Worm (Caenorhabditis elegans) whole organism, L1 larva: ENCODE measurements around the gene cox-18.
A peak's percentile ranks its signal among the peaks of the same experiment; 100 is the strongest.

Source experiments
- F16B12.6 ChIP-seq: fragments of 150-350 bp; optimal IDR thresholded peaks from 2 replicates; lab custom pipeline; 2014; ENCODE audit warnings: missing biosample characterization, missing genetic modification characterization
- Y116A8C.19 ChIP-seq: sonication (generic microtip); optimal IDR thresholded peaks from 2 replicates; lab custom pipeline; 2016; ENCODE audit warnings: missing compliant biosample characterization, missing genetic modification characterization, borderline replicate concordance
- aly-2 ChIP-seq: fragments of 150-350 bp; optimal IDR thresholded peaks from 2 replicates; lab custom pipeline; 2014; ENCODE audit warnings: missing biosample characterization, missing genetic modification characterization
- ceh-63 ChIP-seq: fragments of 200-800 bp; sonication (Bioruptor generic); optimal IDR thresholded peaks from 2 replicates; lab custom pipeline; 2018; ENCODE audit warnings: mild to moderate bottlenecking, missing genetic modification characterization, missing compliant biosample characterization
- ceh-8 ChIP-seq: fragments of 200-800 bp; sonication (Bioruptor generic); optimal IDR thresholded peaks from 2 replicates; lab custom pipeline; 2018; ENCODE audit warnings: mild to moderate bottlenecking, missing genetic modification characterization, moderate library complexity, missing compliant biosample characterization
- dpl-1 ChIP-seq, 3 experiments: fragments of 150-350 bp in 2 of 3; sonication (generic microtip) in 1 of 3; optimal IDR thresholded peaks; 2 replicates each; lab custom pipeline; 2014 to 2017; ENCODE audit warnings: missing biosample characterization in 3 of 3, missing genetic modification characterization in 3 of 3, missing genetic modification reagents in 3 of 3
- efl-1 ChIP-seq, 4 experiments: fragments of 150-350 bp; optimal IDR thresholded peaks in 3 of 4; peaks in 1 of 4; 1 replicate in 1 of 4; 2 replicates in 3 of 4; lab custom pipeline; 2014; ENCODE audit warnings: missing biosample characterization in 2 of 4, missing genetic modification characterization in 2 of 4, missing genetic modification reagents in 2 of 4
- egl-27 ChIP-seq, 2 experiments: fragments of 150-350 bp in 1 of 2; sonication (generic microtip); optimal IDR thresholded peaks; 3 replicates each; lab custom pipeline; 2017 to 2018; ENCODE audit warnings: missing biosample characterization in 2 of 2, missing genetic modification characterization in 2 of 2, missing genetic modification reagents in 2 of 2
- elt-3 ChIP-seq, 6 experiments: fragments of 150-350 bp in 1 of 6; sonication (generic microtip); optimal IDR thresholded peaks; 2 replicates each; lab custom pipeline; 2017 to 2018; ENCODE audit warnings: missing biosample characterization in 6 of 6, missing genetic modification characterization in 6 of 6, inconsistent platforms in 1 of 6
- fkh-4 ChIP-seq: sonication (generic microtip); optimal IDR thresholded peaks from 2 replicates; lab custom pipeline; 2016; ENCODE audit warnings: missing compliant biosample characterization, missing genetic modification characterization, borderline replicate concordance
- fkh-8 ChIP-seq: sonication (generic microtip); optimal IDR thresholded peaks from 2 replicates; lab custom pipeline; 2016; ENCODE audit warnings: mild to moderate bottlenecking, missing genetic modification characterization, missing compliant biosample characterization
- hlh-17 ChIP-seq: fragments of 200-800 bp; sonication (Bioruptor generic); optimal IDR thresholded peaks from 2 replicates; lab custom pipeline; 2018; ENCODE audit warnings: missing genetic modification characterization, mild to moderate bottlenecking, missing compliant biosample characterization, moderate library complexity, borderline replicate concordance
- hlh-4 ChIP-seq: sonication (generic microtip); optimal IDR thresholded peaks from 2 replicates; lab custom pipeline; 2016; ENCODE audit warnings: mild to moderate bottlenecking, missing genetic modification characterization, missing compliant biosample characterization
- isw-1 ChIP-seq: fragments of 200-800 bp; sonication (Bioruptor generic); IDR thresholded peaks from 2 replicates; pipeline ENCODE4 v1.3.6; 2022; ENCODE audit warnings: missing genetic modification characterization, missing compliant biosample characterization
- lin-13 ChIP-seq: fragments of 150-350 bp; optimal IDR thresholded peaks from 2 replicates; lab custom pipeline; 2014; ENCODE audit warnings: missing biosample characterization, missing genetic modification reagents, missing genetic modification characterization
- lin-14 ChIP-seq: fragments of 200-800 bp; sonication (Bioruptor generic); optimal IDR thresholded peaks from 2 replicates; lab custom pipeline; 2018; ENCODE audit warnings: mild to moderate bottlenecking, missing genetic modification characterization, moderate library complexity, missing compliant biosample characterization
- lin-15B ChIP-seq: fragments of 150-350 bp; sonication (generic microtip); optimal IDR thresholded peaks from 3 replicates; lab custom pipeline; 2014; ENCODE audit warnings: missing biosample characterization, missing genetic modification characterization
- lin-35 ChIP-seq, 2 experiments: fragments of 150-350 bp; optimal IDR thresholded peaks; 2 replicates each; lab custom pipeline; 2014; ENCODE audit warnings: missing biosample characterization in 2 of 2, missing genetic modification characterization in 2 of 2, missing genetic modification reagents in 2 of 2
- mab-9 ChIP-seq: fragments of 200-800 bp; sonication (Bioruptor generic); IDR thresholded peaks from 2 replicates; pipeline ENCODE4 v1.3.6; 2022; ENCODE audit warnings: missing genetic modification reagents, missing genetic modification characterization, missing compliant biosample characterization
- mep-1 ChIP-seq: fragments of 150-350 bp; optimal IDR thresholded peaks from 2 replicates; lab custom pipeline; 2014; ENCODE audit warnings: missing biosample characterization, missing genetic modification characterization
- nhr-11 ChIP-seq: fragments of 150-350 bp; optimal IDR thresholded peaks from 2 replicates; lab custom pipeline; 2014; ENCODE audit warnings: missing biosample characterization, missing genetic modification characterization
- nhr-12 ChIP-seq: sonication (generic microtip); optimal IDR thresholded peaks from 2 replicates; lab custom pipeline; 2017; ENCODE audit warnings: missing biosample characterization, missing genetic modification characterization
- nhr-20 ChIP-seq: sonication (generic microtip); optimal IDR thresholded peaks from 2 replicates; lab custom pipeline; 2016; ENCODE audit warnings: mild to moderate bottlenecking, missing genetic modification characterization, missing compliant biosample characterization
- nhr-28 ChIP-seq: fragments of 150-350 bp; optimal IDR thresholded peaks from 2 replicates; lab custom pipeline; 2014; ENCODE audit warnings: missing biosample characterization, missing genetic modification characterization
- nhr-71 ChIP-seq: sonication (generic microtip); optimal IDR thresholded peaks from 2 replicates; lab custom pipeline; 2016; ENCODE audit warnings: mild to moderate bottlenecking, missing genetic modification characterization, moderate library complexity, missing compliant biosample characterization
- nhr-77 ChIP-seq: fragments of 150-350 bp; optimal IDR thresholded peaks from 2 replicates; lab custom pipeline; 2014; ENCODE audit warnings: missing biosample characterization, missing genetic modification characterization
- nhr-90 ChIP-seq: sonication (generic microtip); optimal IDR thresholded peaks from 2 replicates; lab custom pipeline; 2016; ENCODE audit warnings: mild to moderate bottlenecking, missing genetic modification characterization, missing compliant biosample characterization; ENCODE audit not compliant: poor library complexity
- pag-3 ChIP-seq: sonication (generic microtip); optimal IDR thresholded peaks from 2 replicates; lab custom pipeline; 2017; ENCODE audit warnings: missing genetic modification characterization, mild to moderate bottlenecking, missing compliant biosample characterization, antibody characterized with exemption, borderline replicate concordance; ENCODE audit not compliant: insufficient read depth
- pax-3 ChIP-seq: fragments of 200-800 bp; sonication (Bioruptor generic); optimal IDR thresholded peaks from 2 replicates; lab custom pipeline; 2018; ENCODE audit warnings: mild to moderate bottlenecking, missing genetic modification characterization, moderate library complexity, missing compliant biosample characterization
- skn-1 ChIP-seq: fragments of 150-350 bp; optimal IDR thresholded peaks from 2 replicates; lab custom pipeline; 2014; ENCODE audit warnings: missing biosample characterization, missing genetic modification characterization
- snu-23 ChIP-seq: sonication (generic microtip); optimal IDR thresholded peaks from 2 replicates; lab custom pipeline; 2016; ENCODE audit warnings: missing genetic modification characterization, missing compliant biosample characterization
- sox-4 ChIP-seq: sonication (generic microtip); optimal IDR thresholded peaks from 2 replicates; lab custom pipeline; 2016; ENCODE audit warnings: missing genetic modification characterization, missing compliant biosample characterization
- sptf-1 ChIP-seq: fragments of 150-350 bp; optimal IDR thresholded peaks from 2 replicates; lab custom pipeline; 2014; ENCODE audit warnings: missing biosample characterization, missing genetic modification characterization
- tbx-2 ChIP-seq: sonication (generic microtip); optimal IDR thresholded peaks from 2 replicates; lab custom pipeline; 2016; ENCODE audit warnings: missing genetic modification characterization, missing compliant biosample characterization
- unc-30 ChIP-seq: sonication (generic microtip); optimal IDR thresholded peaks from 2 replicates; lab custom pipeline; 2017; ENCODE audit warnings: missing biosample characterization, missing genetic modification characterization
- unc-62 ChIP-seq: fragments of 150-350 bp; optimal IDR thresholded peaks from 2 replicates; lab custom pipeline; 2014; ENCODE audit warnings: missing biosample characterization, missing genetic modification reagents, missing genetic modification characterization
- ztf-11 ChIP-seq, 2 experiments: sonication (generic microtip); optimal IDR thresholded peaks; 2 replicates each; lab custom pipeline; 2016 to 2017; ENCODE audit warnings: missing genetic modification characterization in 2 of 2, missing biosample characterization in 1 of 2, missing compliant biosample characterization in 1 of 2

cox-18 gene

DNA sequence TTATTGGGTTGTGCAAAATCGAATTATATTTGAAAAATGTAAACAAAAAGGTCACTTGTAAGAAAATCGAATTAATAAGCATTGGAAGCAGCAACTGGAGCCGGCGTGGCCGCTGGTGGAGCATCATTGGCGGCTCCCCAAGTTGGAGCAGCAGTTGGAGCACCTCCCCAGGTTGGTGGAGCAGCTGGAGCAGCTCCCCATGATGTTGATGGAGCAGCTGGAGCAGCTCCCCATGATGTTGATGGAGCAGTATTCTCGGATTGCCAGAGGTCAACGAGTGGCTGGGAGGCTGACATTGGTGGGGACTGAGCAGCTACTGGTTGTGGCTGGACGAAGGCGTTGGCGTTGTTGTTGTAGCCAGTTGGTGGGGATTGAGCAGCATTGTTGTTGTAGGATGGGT lies 24.3 kb downstream of the cox-18 start:
- TF ChIP-seq sox-4 (tag; lab: Kevin White, UChicago) (no peak), lin-14 (no peak), mep-1 (tag; lab: Kevin White, UChicago) (no peak), isw-1 (GFP tag; lab: Robert Waterston, UW) (no peak), lin-35 (GFP tag; optimal IDR thresholded peaks at IDR 0.05; lab: Kevin White, UChicago) (no peak), efl-1 (optimal IDR thresholded peaks at IDR 0.05; lab: Kevin White, UChicago) (no peak), efl-1 (GFP tag; optimal IDR thresholded peaks at IDR 0.05 in 1 of 2; lab: Kevin White, UChicago) (no peak), nhr-20 (tag; lab: Kevin White, UChicago) (no peak), pax-3 (tag; lab: Kevin White, UChicago) (no peak), nhr-77 (tag; lab: Kevin White, UChicago) (no peak), nhr-12 (tag; lab: Kevin White, UChicago) (no peak), ztf-11 (tag; optimal IDR thresholded peaks at IDR 0.05; lab: Kevin White, UChicago) (no peak), hlh-17 (GFP tag; lab: Kevin White, UChicago) (no peak), sptf-1 (no peak), fkh-4 (tag; lab: Kevin White, UChicago) (no peak), elt-3 (tag; optimal IDR thresholded peaks at IDR 0.05; lab: Kevin White, UChicago) (no peak), mab-9 (GFP tag; lab: Robert Waterston, UW) (no peak), nhr-71 (tag; lab: Kevin White, UChicago) (no peak), tbx-2 (no peak), egl-27 (tag; optimal IDR thresholded peaks at IDR 0.05; lab: Kevin White, UChicago) (no peak), F16B12.6 (tag; lab: Kevin White, UChicago) (no peak)
- TF ChIP-seq, all 84 proteins: peak for 0

DNA sequence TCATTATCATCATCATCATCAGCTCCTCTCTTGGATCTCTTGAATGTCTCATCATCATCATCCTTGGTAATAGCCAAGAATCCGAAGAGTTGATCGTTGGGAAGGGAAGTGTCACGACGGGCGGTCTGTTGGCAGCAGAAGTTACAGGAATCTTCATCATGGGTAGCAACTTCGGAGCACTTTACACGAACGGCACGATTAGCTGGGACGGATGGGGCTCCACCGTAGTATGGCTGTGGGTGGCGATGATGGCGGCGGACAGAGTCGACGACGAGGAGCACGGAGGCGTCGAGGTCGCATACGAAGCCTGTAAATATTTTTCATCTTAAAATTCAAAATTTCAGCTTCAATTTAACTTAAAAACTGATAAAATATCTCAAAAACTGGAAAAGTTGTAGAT lies 26.1 kb downstream of the cox-18 start:
- TF ChIP-seq efl-1 (optimal IDR thresholded peaks at IDR 0.05; lab: Kevin White, UChicago) (no peak), efl-1 (GFP tag; optimal IDR thresholded peaks at IDR 0.05 in 1 of 2; lab: Kevin White, UChicago) (peak in 1 of 2 experiments; percentile 19), pag-3 (no peak)

DNA sequence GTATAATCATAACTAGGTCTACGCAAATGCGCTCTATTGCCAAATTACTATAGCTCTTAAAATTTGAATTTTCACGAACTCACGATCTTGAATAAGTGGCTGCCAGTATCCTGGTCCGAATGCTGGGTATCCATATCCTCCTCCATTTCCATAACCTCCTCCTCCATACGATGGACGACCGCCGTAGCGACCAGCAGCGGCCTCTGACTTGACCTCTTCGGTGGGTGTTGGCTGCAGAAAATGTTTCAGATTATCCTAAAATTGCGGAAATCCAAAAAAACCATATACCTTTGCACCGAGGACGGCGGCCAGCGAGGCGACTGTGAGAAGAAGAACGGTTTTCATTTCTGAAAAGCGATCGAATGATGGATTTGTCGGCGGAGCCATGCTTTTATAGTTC lies 27.5 kb downstream of the cox-18 start, which contains the start of gene perm-4:
Gene perm-4 (minus strand): TSS at position 367 of the 400 bp plus-strand sequence.
- no peak for TF ChIP-seq fkh-4 (tag; lab: Kevin White, UChicago)
- TF ChIP-seq elt-3 (tag; optimal IDR thresholded peaks at IDR 0.05; lab: Kevin White, UChicago): no peak
- no peak for TF ChIP-seq Y116A8C.19 (tag; lab: Kevin White, UChicago)
- TF ChIP-seq unc-62 (GFP tag; lab: Kevin White, UChicago): no peak
- no peak for TF ChIP-seq nhr-90 (tag; lab: Kevin White, UChicago)
- no peak for TF ChIP-seq hlh-4 (tag; lab: Kevin White, UChicago)
- TF ChIP-seq efl-1 (optimal IDR thresholded peaks at IDR 0.05; lab: Kevin White, UChicago): no peak
- TF ChIP-seq efl-1 (GFP tag; optimal IDR thresholded peaks at IDR 0.05 in 1 of 2; lab: Kevin White, UChicago): no peak
- TF ChIP-seq fkh-8 (tag; lab: Kevin White, UChicago): no peak
- no peak for TF ChIP-seq sptf-1
- no peak for TF ChIP-seq nhr-28 (tag; lab: Kevin White, UChicago)
- TF ChIP-seq unc-30 (tag; lab: Kevin White, UChicago): no peak
- TF ChIP-seq nhr-71 (tag; lab: Kevin White, UChicago): no peak
- no peak for TF ChIP-seq snu-23 (GFP tag; lab: Kevin White, UChicago)
- TF ChIP-seq, all 84 proteins: peak for 0

DNA sequence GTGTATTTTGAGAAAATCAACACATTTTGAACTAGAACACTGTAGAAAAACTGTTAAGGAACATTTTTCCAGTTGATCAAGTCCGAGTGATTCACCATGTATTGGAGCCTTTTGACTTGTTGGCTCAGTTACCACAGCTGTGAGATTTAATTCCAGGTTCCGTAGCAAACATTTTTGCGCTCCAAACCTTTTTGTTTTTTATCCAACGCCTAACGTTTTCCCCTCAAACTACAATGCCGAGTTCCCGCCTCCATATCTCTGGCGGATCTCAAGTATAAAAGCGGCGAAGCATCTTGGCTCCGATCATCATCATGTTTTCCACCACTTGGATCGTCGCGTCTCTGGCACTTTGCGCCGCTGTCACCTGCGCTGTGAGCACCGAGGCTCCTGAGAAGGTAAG lies 29.2 kb downstream of the cox-18 start, which contains the start of gene perm-2:
Gene perm-2 (plus strand): TSS at position 301 of the 400 bp plus-strand sequence.
- no peak for TF ChIP-seq skn-1 (tag; lab: Kevin White, UChicago)
- no peak for TF ChIP-seq nhr-11 (tag; lab: Kevin White, UChicago)
- TF ChIP-seq fkh-8 (tag; lab: Kevin White, UChicago): no peak
- TF ChIP-seq ceh-63: no peak
- no peak for TF ChIP-seq ceh-8 (GFP tag; lab: Kevin White, UChicago)
- TF ChIP-seq aly-2 (tag; lab: Kevin White, UChicago): no peak
- TF ChIP-seq hlh-17 (GFP tag; lab: Kevin White, UChicago): no peak
- no peak for TF ChIP-seq sptf-1
- no peak for TF ChIP-seq dpl-1 (GFP tag; optimal IDR thresholded peaks at IDR 0.05; lab: Kevin White, UChicago)
- no peak for TF ChIP-seq lin-13 (GFP tag; lab: Kevin White, UChicago)
- no peak for TF ChIP-seq pag-3
- TF ChIP-seq lin-15B (tag; lab: Kevin White, UChicago): no peak
